Worm (Caenorhabditis elegans) whole organism, L3 larva: ENCODE data around the gene srg-68.
"Not testable (repeated sequence)": the region's sequence is repeated elsewhere in the genome, so short reads cannot be mapped to it uniquely, and the experiment has no call there.

Experiments
- aly-2 ChIP-seq: fragments of 150-350 bp; optimal IDR thresholded peaks from 2 replicates; lab custom pipeline; 2014; ENCODE audit warnings: missing biosample characterization, missing genetic modification characterization
- elt-2 ChIP-seq: sonication (generic microtip); optimal IDR thresholded peaks from 2 replicates; lab custom pipeline; 2016; ENCODE audit warnings: missing genetic modification reagents, mild to moderate bottlenecking, missing genetic modification characterization, missing compliant biosample characterization
- mdl-1 ChIP-seq: fragments of 150-350 bp; optimal IDR thresholded peaks from 2 replicates; lab custom pipeline; 2014; ENCODE audit warnings: missing biosample characterization, missing genetic modification characterization
- nhr-76 ChIP-seq: fragments of 150-350 bp; sonication (generic microtip); optimal IDR thresholded peaks from 5 replicates; lab custom pipeline; 2014; ENCODE audit warnings: missing biosample characterization, missing genetic modification characterization
- unc-62 ChIP-seq: fragments of 150-350 bp; sonication (generic microtip); optimal IDR thresholded peaks from 4 replicates; lab custom pipeline; 2014; ENCODE audit warnings: missing biosample characterization, missing genetic modification reagents, missing genetic modification characterization

ce11 chrV:5468489-5468888 is 3.3 kb upstream of the srg-68 start, which contains the start of gene ZC317.6:
- not testable (repeated sequence) for TF ChIP-seq mdl-1 (tag; lab: Kevin White, UChicago); aly-2 (tag; lab: Kevin White, UChicago); elt-2 (tag; lab: Kevin White, UChicago); unc-62 (GFP tag; lab: Kevin White, UChicago); nhr-76 (tag; lab: Kevin White, UChicago)
